Worm (Caenorhabditis elegans) whole organism, midembryonic: ENCODE measurements around the gene T05B9.1.

Experiments used
- T22C8.4 ChIP-seq: fragments of 200-800 bp; sonication (Bioruptor generic); IDR thresholded peaks from 2 replicates; pipeline ENCODE4 v1.3.6; 2022; ENCODE audit warnings: missing genetic modification characterization, missing compliant biosample characterization
- cog-1 ChIP-seq: sonication (generic microtip); optimal IDR thresholded peaks from 2 replicates; lab custom pipeline; 2016; ENCODE audit warnings: missing genetic modification characterization, missing compliant biosample characterization
- flt-1 ChIP-seq: fragments of 200-800 bp; sonication (Bioruptor generic); IDR thresholded peaks from 2 replicates; pipeline ENCODE4 v1.3.6; 2022; ENCODE audit warnings: missing genetic modification characterization, missing compliant biosample characterization
- med-1 ChIP-seq: sonication (generic microtip); optimal IDR thresholded peaks from 2 replicates; lab custom pipeline; 2017; ENCODE audit warnings: missing genetic modification characterization, mild to moderate bottlenecking, missing compliant biosample characterization, antibody characterized with exemption, missing genetic modification reagents; ENCODE audit not compliant: insufficient read depth
- ref-1 ChIP-seq: fragments of 200-800 bp; sonication (Bioruptor generic); conservative IDR thresholded peaks from 2 replicates; pipeline ENCODE4 v1.3.6; 2022; ENCODE audit warnings: missing genetic modification reagents, missing genetic modification characterization, missing compliant biosample characterization
- tab-1 ChIP-seq: fragments of 200-800 bp; sonication (Bioruptor generic); IDR thresholded peaks from 2 replicates; pipeline ENCODE4 v1.3.6; 2022; ENCODE audit warnings: missing genetic modification characterization, missing compliant biosample characterization
- ztf-23 ChIP-seq: fragments of 200-800 bp; sonication (Bioruptor generic); IDR thresholded peaks from 2 replicates; pipeline ENCODE4 v1.3.6; 2022; ENCODE audit warnings: missing genetic modification reagents, missing genetic modification characterization, missing compliant biosample characterization
- ztf-29 ChIP-seq: fragments of 200-800 bp; sonication (Bioruptor generic); IDR thresholded peaks from 2 replicates; pipeline ENCODE4 v1.3.6; 2022; ENCODE audit warnings: missing genetic modification reagents, missing genetic modification characterization, missing compliant biosample characterization

DNA sequence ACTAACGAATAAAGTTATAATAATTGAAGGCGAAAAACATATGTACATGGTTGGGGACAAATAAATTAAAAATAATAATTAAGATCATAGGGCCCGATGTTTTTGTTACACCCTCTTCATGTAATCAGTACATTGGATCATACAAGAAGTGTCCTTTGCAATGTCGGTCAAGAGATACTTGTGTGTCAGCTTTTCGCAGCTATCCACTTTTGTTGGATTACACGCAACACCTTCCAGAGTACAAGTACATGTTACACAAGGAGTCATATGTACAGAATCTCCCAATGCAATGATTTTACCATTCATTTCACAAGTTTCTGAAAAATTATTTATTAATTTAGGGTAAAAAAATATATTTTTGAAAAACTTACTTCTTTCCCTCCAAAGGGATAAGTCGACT is 20.0 kb downstream of the T05B9.1 start:
- no peak for TF ChIP-seq ztf-29
- TF ChIP-seq ztf-23 (GFP tag; lab: Robert Waterston, UW) = no peak
- TF ChIP-seq cog-1 (tag; lab: Kevin White, UChicago) = no peak
- TF ChIP-seq tab-1 = no peak
- TF ChIP-seq T22C8.4 (GFP tag; lab: Robert Waterston, UW) = no peak
- no peak for TF ChIP-seq flt-1 (GFP tag; lab: Robert Waterston, UW)
- no peak for TF ChIP-seq ref-1
- no peak for TF ChIP-seq med-1 (GFP tag; lab: Kevin White, UChicago)
